Fruit fly (Drosophila melanogaster) whole organism, embryonic: ENCODE measurements around the gene Nrd1.

Source experiments
- Adf1 ChIP-seq: fragments of 200-800 bp; sonication (Bioruptor generic); IDR thresholded peaks from 2 replicates; pipeline ENCODE4 v1.3.6; 2022; ENCODE audit warnings: missing biosample characterization, missing genetic modification characterization
- Antp ChIP-seq: fragments of 200-800 bp; sonication (Bioruptor generic); optimal IDR thresholded peaks from 3 replicates; lab custom pipeline; 2016; ENCODE audit warnings: missing biosample characterization, missing genetic modification characterization
- Awh ChIP-seq: fragments of 200-800 bp; sonication (Bioruptor generic); IDR thresholded peaks from 2 replicates; pipeline ENCODE4, ENCODE4 v1.3.6; 2022; ENCODE audit warnings: missing biosample characterization, missing genetic modification characterization
- BtbVII ChIP-seq: fragments of 200-800 bp; sonication (Bioruptor generic); optimal IDR thresholded peaks from 3 replicates; lab custom pipeline; 2017; ENCODE audit warnings: missing biosample characterization, mild to moderate bottlenecking, missing genetic modification characterization
- CG11093 ChIP-seq: fragments of 200-800 bp; sonication (Bioruptor generic); IDR thresholded peaks from 3 replicates; pipeline ENCODE4 v1.3.6; 2022; ENCODE audit warnings: missing biosample characterization, missing genetic modification characterization
- CG11247 ChIP-seq: fragments of 200-800 bp; sonication (Bioruptor generic); IDR thresholded peaks from 2 replicates; pipeline ENCODE4 v1.3.6; 2022; ENCODE audit warnings: missing biosample characterization, missing genetic modification characterization
- CG12071 ChIP-seq: fragments of 200-800 bp; sonication (Bioruptor generic); optimal IDR thresholded peaks from 3 replicates; lab custom pipeline; 2018; ENCODE audit warnings: missing biosample characterization, mild to moderate bottlenecking, missing genetic modification characterization
- CG1529 ChIP-seq: fragments of 200-800 bp; sonication (Bioruptor generic); optimal IDR thresholded peaks from 3 replicates; lab custom pipeline; 2018; ENCODE audit warnings: missing biosample characterization, missing genetic modification characterization
- CG16863 ChIP-seq: fragments of 200-800 bp; sonication (Bioruptor generic); optimal IDR thresholded peaks from 3 replicates; lab custom pipeline; 2016; ENCODE audit warnings: missing biosample characterization, missing genetic modification characterization
- CG17186 ChIP-seq: fragments of 200-800 bp; sonication (Bioruptor generic); optimal IDR thresholded peaks from 3 replicates; lab custom pipeline; 2017; ENCODE audit warnings: missing biosample characterization, missing genetic modification reagents, missing genetic modification characterization
- CG17385 ChIP-seq: fragments of 200-800 bp; sonication (Bioruptor generic); optimal IDR thresholded peaks from 3 replicates; lab custom pipeline; 2018; ENCODE audit warnings: missing biosample characterization, mild to moderate bottlenecking, missing genetic modification characterization
- CG17802 ChIP-seq: fragments of 200-800 bp; sonication (Bioruptor generic); optimal IDR thresholded peaks from 2 replicates; lab custom pipeline; 2018; ENCODE audit warnings: missing biosample characterization, mild to moderate bottlenecking, missing genetic modification characterization, moderate library complexity
- CG18011 ChIP-seq: fragments of 200-800 bp; sonication (Bioruptor generic); optimal IDR thresholded peaks from 2 replicates; lab custom pipeline; 2017; ENCODE audit warnings: missing biosample characterization, missing genetic modification characterization, mild to moderate bottlenecking, moderate library complexity, missing genotype
- CG2889 ChIP-seq: fragments of 200-800 bp; sonication (Bioruptor generic); IDR thresholded peaks from 3 replicates; pipeline ENCODE4 v1.3.6; 2022; ENCODE audit warnings: missing biosample characterization, missing genetic modification characterization
- CG3407 ChIP-seq: fragments of 200-800 bp; sonication (Bioruptor generic); optimal IDR thresholded peaks from 2 replicates; lab custom pipeline; 2018; ENCODE audit warnings: missing biosample characterization, mild to moderate bottlenecking, missing genetic modification characterization
- CG3995 ChIP-seq: fragments of 200-800 bp; sonication (Bioruptor generic); optimal IDR thresholded peaks from 3 replicates; lab custom pipeline; 2016; ENCODE audit warnings: missing biosample characterization, missing genetic modification characterization
- CG6175 ChIP-seq: fragments of 200-800 bp; sonication (Bioruptor generic); IDR thresholded peaks from 3 replicates; pipeline ENCODE4 v1.3.6; 2022; ENCODE audit warnings: missing biosample characterization, missing genetic modification characterization
- CG6272 ChIP-seq: fragments of 200-800 bp; sonication (Bioruptor generic); IDR thresholded peaks from 2 replicates; pipeline ENCODE4 v1.3.6; 2022; ENCODE audit warnings: missing biosample characterization, missing genetic modification characterization
- CG7928 ChIP-seq: fragments of 200-800 bp; sonication (Bioruptor generic); optimal IDR thresholded peaks from 2 replicates; lab custom pipeline; 2017; ENCODE audit warnings: missing biosample characterization, mild to moderate bottlenecking, missing genetic modification characterization
- CG9876 ChIP-seq: fragments of 200-800 bp; sonication (Bioruptor generic); optimal IDR thresholded peaks from 2 replicates; lab custom pipeline; 2016; ENCODE audit warnings: missing biosample characterization, missing genetic modification characterization
- CkIIα-i1 ChIP-seq: fragments of 200-800 bp; sonication (Bioruptor generic); IDR thresholded peaks from 2 replicates; pipeline ENCODE4 v1.3.6; 2022; ENCODE audit warnings: missing biosample characterization, missing genetic modification characterization
- CrebB ChIP-seq: fragments of 200-800 bp; sonication (Bioruptor generic); optimal IDR thresholded peaks from 3 replicates; lab custom pipeline; 2018; ENCODE audit warnings: missing biosample characterization, mild to moderate bottlenecking, missing genetic modification characterization
- Dbx ChIP-seq: fragments of 200-800 bp; sonication (Bioruptor generic); IDR thresholded peaks from 3 replicates; pipeline ENCODE4 v1.3.6; 2022; ENCODE audit warnings: missing biosample characterization, missing genetic modification characterization
- Gsc ChIP-seq: fragments of 200-800 bp; sonication (Bioruptor generic); IDR thresholded peaks from 2 replicates; pipeline ENCODE4 v1.3.6; 2022; ENCODE audit warnings: missing biosample characterization, missing genetic modification characterization
- Gug ChIP-seq: fragments of 200-800 bp; sonication (Bioruptor generic); IDR thresholded peaks from 4 replicates; pipeline ENCODE4 v1.3.6; 2022; ENCODE audit warnings: missing biosample characterization, missing genetic modification characterization
- HLH3B ChIP-seq: fragments of 200-800 bp; sonication (Bioruptor generic); IDR thresholded peaks from 2 replicates; pipeline ENCODE4 v1.3.6; 2022; ENCODE audit warnings: missing biosample characterization, missing genetic modification characterization
- Hr78 ChIP-seq, 2 experiments: fragments of 200-800 bp in 1 of 2; fragments of >200 bp in 1 of 2; sonication (Bioruptor generic) in 1 of 2; optimal IDR thresholded peaks; 2 replicates each; lab custom pipeline; 2017 to 2019; ENCODE audit warnings: missing biosample characterization in 2 of 2, missing genetic modification characterization in 2 of 2, mild to moderate bottlenecking in 1 of 2, moderate library complexity in 1 of 2
- NC2β ChIP-seq: fragments of 200-800 bp; sonication (Bioruptor generic); optimal IDR thresholded peaks from 2 replicates; lab custom pipeline; 2016; ENCODE audit warnings: missing biosample characterization, missing genetic modification characterization
- NK7.1 ChIP-seq: fragments of 200-800 bp; sonication (Bioruptor generic); optimal IDR thresholded peaks from 3 replicates; lab custom pipeline; 2016; ENCODE audit warnings: missing biosample characterization, missing genetic modification characterization
- Oaz ChIP-seq: fragments of 200-800 bp; sonication (Bioruptor generic); IDR thresholded peaks from 2 replicates; pipeline ENCODE4 v1.3.6; 2022; ENCODE audit warnings: missing biosample characterization, missing genetic modification characterization
- Scr ChIP-seq: fragments of 200-800 bp; sonication (Bioruptor generic); IDR thresholded peaks from 2 replicates; pipeline ENCODE4 v1.3.6; 2022; ENCODE audit warnings: missing biosample characterization, missing genetic modification characterization; ENCODE audit not compliant: partially characterized antibody
- Trl ChIP-seq, 3 experiments: fragments of >200 bp in 2 of 3; fragments of 200-800 bp in 1 of 3; sonication (Bioruptor generic) in 1 of 3; optimal IDR thresholded peaks; 2 replicates in 1 of 3; 3 replicates in 2 of 3; lab custom pipeline; 2016 to 2017; ENCODE audit warnings: missing biosample characterization in 1 of 3, missing genetic modification characterization in 1 of 3
- ara ChIP-seq: fragments of 200-800 bp; sonication (Bioruptor generic); IDR thresholded peaks from 2 replicates; pipeline ENCODE4 v1.3.6; 2022; ENCODE audit warnings: missing biosample characterization, missing genetic modification characterization
- ash1 ChIP-seq: fragments of 200-800 bp; sonication (Bioruptor generic); optimal IDR thresholded peaks from 2 replicates; lab custom pipeline; 2018; ENCODE audit warnings: missing biosample characterization, mild to moderate bottlenecking, missing genetic modification characterization
- bsh ChIP-seq, 2 experiments: fragments of 200-800 bp; sonication (Bioruptor generic); optimal IDR thresholded peaks; 2 replicates each; lab custom pipeline; 2017 to 2018; ENCODE audit warnings: mild to moderate bottlenecking in 2 of 2, missing biosample characterization in 2 of 2, missing genetic modification characterization in 2 of 2, moderate library complexity in 1 of 2
- chn ChIP-seq: fragments of 200-800 bp; sonication (Bioruptor generic); optimal IDR thresholded peaks from 2 replicates; lab custom pipeline; 2016; ENCODE audit warnings: missing biosample characterization, missing genetic modification characterization
- ci ChIP-seq: fragments of 200-800 bp; sonication (Bioruptor generic); IDR thresholded peaks from 3 replicates; pipeline ENCODE4 v1.3.6; 2022; ENCODE audit warnings: missing biosample characterization, missing genetic modification characterization
- crol ChIP-seq: fragments of 200-800 bp; sonication (Bioruptor generic); IDR thresholded peaks from 2 replicates; pipeline ENCODE4 v1.3.6; 2022; ENCODE audit warnings: missing biosample characterization, missing genetic modification characterization
- crp ChIP-seq, 2 experiments: fragments of 200-800 bp; sonication (Bioruptor generic); optimal IDR thresholded peaks; 2 replicates in 1 of 2; 3 replicates in 1 of 2; lab custom pipeline; 2017; ENCODE audit warnings: missing biosample characterization in 2 of 2, missing genetic modification characterization in 2 of 2, mild to moderate bottlenecking in 1 of 2, moderate library complexity in 1 of 2
- danr ChIP-seq: fragments of 200-800 bp; sonication (Bioruptor generic); IDR thresholded peaks from 2 replicates; pipeline ENCODE4 v1.3.6; 2022; ENCODE audit warnings: missing biosample characterization, missing genetic modification characterization
- dimm ChIP-seq: fragments of 200-800 bp; sonication (Bioruptor generic); IDR thresholded peaks from 2 replicates; pipeline ENCODE4 v1.3.6; 2022; ENCODE audit warnings: missing biosample characterization, missing genetic modification characterization
- grau ChIP-seq: fragments of 200-800 bp; optimal IDR thresholded peaks from 3 replicates; lab custom pipeline; 2019; ENCODE audit warnings: missing biosample characterization, mild to moderate bottlenecking, missing genetic modification characterization, moderate library complexity
- her ChIP-seq: fragments of 200-800 bp; sonication (Bioruptor generic); optimal IDR thresholded peaks from 2 replicates; lab custom pipeline; 2016; ENCODE audit warnings: missing biosample characterization, missing genetic modification characterization
- kni ChIP-seq: fragments of 200-800 bp; sonication (Bioruptor generic); optimal IDR thresholded peaks from 3 replicates; lab custom pipeline; 2017; ENCODE audit warnings: mild to moderate bottlenecking, missing biosample characterization, missing genetic modification reagents, missing genetic modification characterization
- mam ChIP-seq: fragments of 200-800 bp; sonication (Bioruptor generic); optimal IDR thresholded peaks from 3 replicates; lab custom pipeline; 2016; ENCODE audit warnings: missing biosample characterization, missing genetic modification characterization
- nmo ChIP-seq: fragments of 200-800 bp; sonication (Bioruptor generic); optimal IDR thresholded peaks from 2 replicates; lab custom pipeline; 2018; ENCODE audit warnings: missing biosample characterization, mild to moderate bottlenecking, missing genetic modification characterization, moderate library complexity
- odd ChIP-seq: fragments of 200-800 bp; sonication (Bioruptor generic); optimal IDR thresholded peaks from 2 replicates; lab custom pipeline; 2017; ENCODE audit warnings: missing biosample characterization, mild to moderate bottlenecking, missing genetic modification characterization
- scrt ChIP-seq: fragments of 200-800 bp; sonication (Bioruptor generic); optimal IDR thresholded peaks from 2 replicates; lab custom pipeline; 2018; ENCODE audit warnings: missing biosample characterization, mild to moderate bottlenecking, missing genetic modification characterization, moderate library complexity
- ssp ChIP-seq: fragments of 200-800 bp; sonication (Bioruptor generic); IDR thresholded peaks from 2 replicates; pipeline ENCODE4 v1.3.6; 2022; ENCODE audit warnings: missing biosample characterization, missing genetic modification characterization
- tup ChIP-seq: fragments of 200-800 bp; sonication (Bioruptor generic); optimal IDR thresholded peaks from 2 replicates; lab custom pipeline; 2016; ENCODE audit warnings: missing biosample characterization, mild to moderate bottlenecking, missing genetic modification characterization, moderate library complexity
- zen ChIP-seq: fragments of 200-800 bp; sonication (Bioruptor generic); optimal IDR thresholded peaks from 3 replicates; lab custom pipeline; 2018; ENCODE audit warnings: missing biosample characterization, mild to moderate bottlenecking, missing genetic modification characterization, moderate library complexity

Nrd1 gene

dm6 chrX:11823003-11823402 lies 45.7 kb downstream of the Nrd1 start (continued):
- TF ChIP-seq CG2889 (GFP tag; lab: Robert Waterston, UW), result no peak
- no peak for TF ChIP-seq CG1529 (GFP tag; lab: Kevin White, UChicago)
- no peak for TF ChIP-seq ara (GFP tag; lab: Robert Waterston, UW)
- no peak for TF ChIP-seq NK7.1 (GFP tag; lab: Kevin White, UChicago)
- TF ChIP-seq Scr, result no peak
- TF ChIP-seq CG17802 (tag; lab: Kevin White, UChicago), result no peak
- TF ChIP-seq kni (GFP tag; lab: Kevin White, UChicago), result peak; percentile 57
- TF ChIP-seq CG6175, result no peak
- no peak for TF ChIP-seq grau (tag; lab: Kevin White, UChicago)
- no peak for TF ChIP-seq Dbx (GFP tag; lab: Robert Waterston, UW)
- no peak for TF ChIP-seq CG3995 (GFP tag; lab: Kevin White, UChicago)
- 0 out of 2 replicates have a peak, but pooled peaks have one; percentile 21 for TF ChIP-seq HLH3B (GFP tag; lab: Robert Waterston, UW)
- TF ChIP-seq CG16863 (GFP tag; lab: Kevin White, UChicago), result no peak
- TF ChIP-seq CrebB (tag; lab: Kevin White, UChicago), result peak; percentile 32
- no peak for TF ChIP-seq danr (GFP tag; lab: Robert Waterston, UW)
- no peak for TF ChIP-seq CG11093 (GFP tag; lab: Robert Waterston, UW)
- peak; percentile 55 for TF ChIP-seq CG3407 (GFP tag; lab: Kevin White, UChicago)
- TF ChIP-seq CG12071 (GFP tag; lab: Kevin White, UChicago), result no peak
- TF ChIP-seq mam (GFP tag; lab: Kevin White, UChicago), result no peak
- no peak for TF ChIP-seq Oaz (GFP tag; lab: Robert Waterston, UW)
- no peak for TF ChIP-seq CkIIα-i1 (GFP tag; lab: Robert Waterston, UW)
- TF ChIP-seq CG7928 (GFP tag; lab: Kevin White, UChicago), result no peak
- no peak for TF ChIP-seq her (GFP tag; lab: Kevin White, UChicago)
- no peak for TF ChIP-seq zen (tag; lab: Kevin White, UChicago)
- TF ChIP-seq bsh (GFP tag; optimal IDR thresholded peaks at IDR 0.05; lab: Kevin White, UChicago), result peak; percentile 34 to 51
- TF ChIP-seq Gug (GFP tag; lab: Robert Waterston, UW), result no peak
- TF ChIP-seq scrt (GFP tag; lab: Kevin White, UChicago), result no peak
- peak; percentile 43 for TF ChIP-seq NC2β (GFP tag; lab: Kevin White, UChicago)
- no peak for TF ChIP-seq ssp (GFP tag; lab: Robert Waterston, UW)
- TF ChIP-seq dimm (GFP tag; lab: Robert Waterston, UW), result no peak
- TF ChIP-seq CG9876, result no peak
- peak; percentile 51 to 74 for TF ChIP-seq Trl (optimal IDR thresholded peaks at IDR 0.05; lab: Kevin White, UChicago)
- TF ChIP-seq Trl (GFP tag; optimal IDR thresholded peaks at IDR 0.05; lab: Kevin White, UChicago), result peak; percentile 4
- TF ChIP-seq Gsc (GFP tag; lab: Robert Waterston, UW), result no peak
- no peak for TF ChIP-seq CG6272
- TF ChIP-seq tup (GFP tag; lab: Kevin White, UChicago), result no peak
- TF ChIP-seq ash1, result no peak
- TF ChIP-seq CG11247 (GFP tag; lab: Robert Waterston, UW), result no peak
- peak in 1 of 2 experiments; percentile 69 for TF ChIP-seq Hr78 (GFP tag; optimal IDR thresholded peaks at IDR 0.05; lab: Kevin White, UChicago)
- no peak for TF ChIP-seq Adf1 (GFP tag; lab: Robert Waterston, UW)
- no peak for TF ChIP-seq Antp (GFP tag; lab: Kevin White, UChicago)
- TF ChIP-seq Awh (GFP tag; lab: Robert Waterston, UW), result 0 out of 2 replicates have a peak, but pooled peaks have one; percentile 50
- TF ChIP-seq odd, result no peak
- no peak for TF ChIP-seq CG17186
- no peak for TF ChIP-seq nmo (GFP tag; lab: Kevin White, UChicago)
- no peak for TF ChIP-seq crp (GFP tag; optimal IDR thresholded peaks at IDR 0.05; lab: Kevin White, UChicago)
- TF ChIP-seq ci (GFP tag; lab: Robert Waterston, UW), result peak; percentile 69; the same call in 2 of the 3 replicates
- no peak for TF ChIP-seq crol (GFP tag; lab: Robert Waterston, UW)
- no peak for TF ChIP-seq CG18011
- TF ChIP-seq BtbVII (GFP tag; lab: Kevin White, UChicago), result no peak
- peak; percentile 22 for TF ChIP-seq CG17385 (GFP tag; lab: Kevin White, UChicago)
- no peak for TF ChIP-seq chn (GFP tag; lab: Kevin White, UChicago)
